Worm (Caenorhabditis elegans): Measurements from ENCODE around the gene W02D7.4.

DNA sequence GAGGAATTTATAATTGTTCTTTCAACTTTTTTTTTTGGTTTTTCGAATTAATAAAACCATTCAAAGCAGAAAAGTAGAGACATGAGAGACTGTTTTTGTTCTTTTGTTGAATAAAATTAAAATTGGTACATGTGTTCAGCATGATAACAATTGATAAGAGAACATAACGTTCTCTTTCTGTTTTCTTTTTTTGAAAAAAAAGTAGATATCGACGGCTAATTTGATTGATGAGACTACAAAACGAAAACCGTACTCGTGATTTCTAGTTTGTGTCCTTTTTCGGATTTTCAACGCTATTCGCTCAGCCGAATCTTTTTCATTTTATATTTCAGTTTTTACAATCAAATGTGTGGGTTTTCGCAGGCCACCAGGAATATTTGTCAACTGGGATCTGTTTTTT lies 48.0 kb upstream of the W02D7.4 start, which contains the start of gene C08D8.1:
- TF ChIP-seq tra-4 (tag; optimal IDR thresholded peaks at IDR 0.05) (no peak), flt-1 (GFP tag; IDR thresholded peaks at IDR 0.05) (no peak), ceh-36 (tag; optimal IDR thresholded peaks at IDR 0.05) (no peak), ama-1 (optimal IDR thresholded peaks at IDR 0.05) (no peak), tbx-37 (GFP tag; conservative IDR thresholded peaks at IDR 0.05) (no peak), B0310.2 (tag; optimal IDR thresholded peaks at IDR 0.05) (no peak), hnd-1 (tag; optimal IDR thresholded peaks at IDR 0.05) (no peak)

Measured in whole organism, early embryonic.